Worm (Caenorhabditis elegans) whole organism, L4 larva: ENCODE data around the gene C34D1.4.

Experiments
- egl-27 ChIP-seq: sonication (generic microtip); optimal IDR thresholded peaks from 3 replicates; lab custom pipeline; 2017; ENCODE audit warnings: missing biosample characterization, missing genetic modification reagents, missing genetic modification characterization
- lin-13 ChIP-seq: fragments of 150-350 bp; optimal IDR thresholded peaks from 2 replicates; lab custom pipeline; 2014; ENCODE audit warnings: missing biosample characterization, missing genetic modification reagents, missing genetic modification characterization
- lsy-2 ChIP-seq, 2 experiments: fragments of 150-350 bp in 1 of 2; sonication (generic microtip) in 1 of 2; optimal IDR thresholded peaks; 2 replicates each; lab custom pipeline; 2014 to 2017; ENCODE audit warnings: missing biosample characterization in 2 of 2, missing genetic modification characterization in 2 of 2
- pha-4 ChIP-seq, 2 experiments: fragments of 150-350 bp in 1 of 2; fragments of 200-800 bp in 1 of 2; sonication (Bioruptor generic) in 1 of 2; IDR thresholded peaks in 1 of 2; optimal IDR thresholded peaks in 1 of 2; 2 replicates each; pipeline versions ENCODE4 v1.3.6 to Lab custom; 2014 to 2022; ENCODE audit warnings: missing genetic modification characterization in 2 of 2, missing genetic modification reagents in 2 of 2, missing biosample characterization in 1 of 2, missing compliant biosample characterization in 1 of 2
- snpc-4 ChIP-seq: fragments of 150-350 bp; optimal IDR thresholded peaks from 2 replicates; lab custom pipeline; 2014; ENCODE audit warnings: missing biosample characterization, missing genetic modification characterization
- ztf-11 ChIP-seq: fragments of 150-350 bp; optimal IDR thresholded peaks from 2 replicates; lab custom pipeline; 2014; ENCODE audit warnings: missing biosample characterization, missing genetic modification characterization

DNA sequence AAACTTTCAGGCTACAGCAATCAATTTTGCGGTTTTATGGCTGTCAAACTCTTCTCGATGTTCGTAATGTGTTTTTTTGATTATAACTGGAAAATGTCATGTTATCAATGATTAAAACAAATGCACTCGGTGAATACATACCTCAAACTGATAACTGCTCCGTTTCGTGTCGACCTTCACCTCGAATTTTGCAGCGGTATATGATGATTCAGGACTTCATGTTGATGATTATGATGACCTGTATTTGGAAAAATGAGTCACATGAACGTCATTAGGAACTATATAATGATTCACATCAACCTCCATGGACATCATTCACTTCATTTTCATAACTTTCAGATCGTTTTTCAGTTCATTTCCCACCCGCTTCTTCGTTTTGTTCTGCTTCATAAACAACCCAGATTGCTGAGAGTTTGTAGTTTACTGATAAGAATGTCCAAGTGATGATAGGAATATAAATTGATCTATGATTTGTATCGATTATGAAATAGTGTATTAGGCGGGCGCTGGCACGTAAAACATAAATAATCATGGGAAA, 3.7 kb upstream of the C34D1.4 start:
- TF ChIP-seq egl-27 (tag; lab: Kevin White, UChicago), result no peak
- TF ChIP-seq lin-13, result no peak
- peak in 1 of 2 experiments; percentile 3 for TF ChIP-seq lsy-2 (tag; optimal IDR thresholded peaks at IDR 0.05; lab: Kevin White, UChicago)
- TF ChIP-seq pha-4 (GFP tag; IDR thresholded peaks at IDR 0.05; lab: Robert Waterston, UW), result no peak
- no peak for TF ChIP-seq pha-4 (tag; optimal IDR thresholded peaks at IDR 0.05; lab: Kevin White, UChicago)
- TF ChIP-seq ztf-11, result no peak
- TF ChIP-seq snpc-4 (tag; lab: Kevin White, UChicago), result no peak
